Worm (Caenorhabditis elegans) whole organism, early embryonic: Measurements from ENCODE around the gene C08B11.9.

Experiments
- B0310.2 ChIP-seq: sonication (generic microtip); optimal IDR thresholded peaks from 2 replicates; lab custom pipeline; 2016; ENCODE audit warnings: mild to moderate bottlenecking, missing genetic modification characterization, missing compliant biosample characterization
- ama-1 ChIP-seq: fragments of 150-350 bp; optimal IDR thresholded peaks from 2 replicates; lab custom pipeline; 2014
- ceh-36 ChIP-seq: sonication (generic microtip); optimal IDR thresholded peaks from 2 replicates; lab custom pipeline; 2016; ENCODE audit warnings: missing genetic modification characterization, inconsistent platforms, missing compliant biosample characterization
- ets-7 ChIP-seq: sonication (generic microtip); optimal IDR thresholded peaks from 2 replicates; lab custom pipeline; 2016; ENCODE audit warnings: missing genotype, missing genetic modification characterization, missing compliant biosample characterization
- flt-1 ChIP-seq: fragments of 200-800 bp; sonication (Bioruptor generic); IDR thresholded peaks from 2 replicates; pipeline ENCODE4 v1.3.6; 2022; ENCODE audit warnings: missing genetic modification characterization, missing compliant biosample characterization
- hmbx-1 ChIP-seq: sonication (generic microtip); optimal IDR thresholded peaks from 2 replicates; lab custom pipeline; 2016; ENCODE audit warnings: mild to moderate bottlenecking, missing genetic modification characterization, missing compliant biosample characterization
- hmg-4 ChIP-seq: fragments of 200-800 bp; sonication (Bioruptor generic); optimal IDR thresholded peaks from 2 replicates; lab custom pipeline; 2018; ENCODE audit warnings: mild to moderate bottlenecking, missing genetic modification characterization, missing compliant biosample characterization
- pes-1 ChIP-seq: fragments of 200-800 bp; sonication (Bioruptor generic); IDR thresholded peaks from 2 replicates; pipeline ENCODE4 v1.3.6; 2022; ENCODE audit warnings: missing genetic modification reagents, missing genetic modification characterization, missing compliant biosample characterization
- sea-1 ChIP-seq: fragments of 200-800 bp; sonication (Bioruptor generic); conservative IDR thresholded peaks from 2 replicates; pipeline ENCODE4 v1.3.6; 2022; ENCODE audit warnings: missing genetic modification characterization, missing compliant biosample characterization
- tbx-37 ChIP-seq: fragments of 200-800 bp; sonication (Bioruptor generic); conservative IDR thresholded peaks from 2 replicates; pipeline ENCODE4 v1.3.6; 2022; ENCODE audit warnings: missing genetic modification reagents, missing genetic modification characterization, missing compliant biosample characterization

ce11 chrII:8037246-8037645 lies 723 bp downstream of the C08B11.9 start, which contains the start of gene arp-6:
- TF ChIP-seq ama-1 (lab: Kevin White, UChicago) (no peak), ets-7 (tag; lab: Kevin White, UChicago) (no peak), ceh-36 (tag; lab: Kevin White, UChicago) (no peak), B0310.2 (tag; lab: Kevin White, UChicago) (no peak), hmbx-1 (no peak), tbx-37 (GFP tag; lab: Robert Waterston, UW) (no peak), pes-1 (GFP tag; lab: Robert Waterston, UW) (no peak), sea-1 (GFP tag; lab: Robert Waterston, UW) (no peak), hmg-4 (GFP tag; lab: Kevin White, UChicago) (no peak), flt-1 (GFP tag; lab: Robert Waterston, UW) (no peak)
